Fruit fly (Drosophila melanogaster): ENCODE results near the gene Sry-beta.
A peak's percentile ranks its signal among the peaks of the same experiment; 100 is the strongest.

Gene Sry-beta

dm6 chr3R:30055915-30056544 is 16.5 kb downstream of the Sry-beta start, which contains the start of the genes Rpp14b and spn-A (continued):
- no peak for TF ChIP-seq ap (GFP tag; IDR thresholded peaks at IDR 0.05)
- 0 out of 2 replicates have a peak, but pooled peaks have one; percentile 36 for TF ChIP-seq Xrp1 (GFP tag; IDR thresholded peaks at IDR 0.05)
- TF ChIP-seq sob (GFP tag; IDR thresholded peaks at IDR 0.05) = peak; percentile 26; the same call in 1 of the 2 replicates
- no peak for TF ChIP-seq lov (optimal IDR thresholded peaks at IDR 0.05)
- 0 out of 3 replicates have a peak, but pooled peaks have one; percentile 50 for TF ChIP-seq lov (GFP tag; IDR thresholded peaks at IDR 0.05)
- no peak for TF ChIP-seq bbx (GFP tag; IDR thresholded peaks at IDR 0.05; ENCODE audit: partially characterized antibody)
- TF ChIP-seq D19B (GFP tag; optimal IDR thresholded peaks at IDR 0.05) = no peak
- peak; percentile 79 for TF ChIP-seq slbo (GFP tag; IDR thresholded peaks at IDR 0.05)
- TF ChIP-seq az2 (GFP tag; optimal IDR thresholded peaks at IDR 0.05) = no peak
- no peak for TF ChIP-seq Vsx1 (GFP tag; optimal IDR thresholded peaks at IDR 0.05)
- TF ChIP-seq CG10147 (GFP tag; optimal IDR thresholded peaks at IDR 0.05) = no peak
- no peak for TF ChIP-seq scrt (GFP tag; optimal IDR thresholded peaks at IDR 0.05)
- TF ChIP-seq CG9437 (GFP tag; optimal IDR thresholded peaks at IDR 0.05) = no peak
- TF ChIP-seq CG18476 (GFP tag; optimal IDR thresholded peaks at IDR 0.05) = no peak
- no peak for TF ChIP-seq CG42726 (GFP tag; IDR thresholded peaks at IDR 0.05; ENCODE audit: partially characterized antibody)
- no peak for TF ChIP-seq Nf-YC (tag; optimal IDR thresholded peaks at IDR 0.05)
- no peak for TF ChIP-seq sqz (GFP tag; optimal IDR thresholded peaks at IDR 0.05)
- TF ChIP-seq CG2875 (GFP tag; optimal IDR thresholded peaks at IDR 0.05) = no peak
- no peak for TF ChIP-seq Six4 (GFP tag; optimal IDR thresholded peaks at IDR 0.05)
- peak; percentile 28 for TF ChIP-seq CG12659 (GFP tag; optimal IDR thresholded peaks at IDR 0.05)
- no peak for TF ChIP-seq Gsc (GFP tag; IDR thresholded peaks at IDR 0.05)
- TF ChIP-seq Bgb (GFP tag; IDR thresholded peaks at IDR 0.05; ENCODE audit: partially characterized antibody) = 0 out of 2 replicates have a peak, but pooled peaks have one; percentile 13
- TF ChIP-seq CG2120 (GFP tag; optimal IDR thresholded peaks at IDR 0.05) = no peak
- no peak for TF ChIP-seq Atf3 (GFP tag; optimal IDR thresholded peaks at IDR 0.05)
- TF ChIP-seq CG16863 (GFP tag; optimal IDR thresholded peaks at IDR 0.05) = no peak
- TF ChIP-seq ewg (GFP tag; optimal IDR thresholded peaks at IDR 0.05) = no peak
- TF ChIP-seq CG18599 (GFP tag; optimal IDR thresholded peaks at IDR 0.05) = peak; percentile 6
- no peak for TF ChIP-seq schlank (tag; optimal IDR thresholded peaks at IDR 0.05)
- TF ChIP-seq MESR4 (GFP tag; optimal IDR thresholded peaks at IDR 0.05) = peak; percentile 48
- TF ChIP-seq CG6854 (GFP tag; optimal IDR thresholded peaks at IDR 0.05) = no peak
- peak; percentile 36 for TF ChIP-seq CG1603 (tag; optimal IDR thresholded peaks at IDR 0.05)
- peak; percentile 25 for TF ChIP-seq HmgZ (tag; optimal IDR thresholded peaks at IDR 0.05)
- no peak for TF ChIP-seq Max (GFP tag; optimal IDR thresholded peaks at IDR 0.05)
- TF ChIP-seq CG18619 (GFP tag; optimal IDR thresholded peaks at IDR 0.05) = no peak
- TF ChIP-seq E2f2 (GFP tag; IDR thresholded peaks at IDR 0.05) = peak; percentile 56
- no peak for TF ChIP-seq CTCF (GFP tag; optimal IDR thresholded peaks at IDR 0.05)
- peak; percentile 35; the same call in 1 of the 3 replicates for TF ChIP-seq tgo (GFP tag; IDR thresholded peaks at IDR 0.05)
- no peak for TF ChIP-seq CG6791 (GFP tag; IDR thresholded peaks at IDR 0.05; ENCODE audit: partially characterized antibody)
- TF ChIP-seq chm (GFP tag; IDR thresholded peaks at IDR 0.05) = 0 out of 2 replicates have a peak, but pooled peaks have one; percentile 19
- peak; percentile 11 for TF ChIP-seq ind (GFP tag; optimal IDR thresholded peaks at IDR 0.05)
- no peak for TF ChIP-seq CG15011 (GFP tag; optimal IDR thresholded peaks at IDR 0.05)
- TF ChIP-seq sd (tag; optimal IDR thresholded peaks at IDR 0.05) = no peak
- TF ChIP-seq CG14014 (GFP tag; IDR thresholded peaks at IDR 0.05) = no peak
- no peak for TF ChIP-seq caup (GFP tag; optimal IDR thresholded peaks at IDR 0.05; ENCODE audit: severe bottlenecking)
- TF ChIP-seq CG7786 (GFP tag; optimal IDR thresholded peaks at IDR 0.05) = no peak
- TF ChIP-seq mam (GFP tag; optimal IDR thresholded peaks at IDR 0.05) = peak; percentile 17
- TF ChIP-seq al (GFP tag; IDR thresholded peaks at IDR 0.05) = 0 out of 2 replicates have a peak, but pooled peaks have one; percentile 26
- no peak for TF ChIP-seq Blimp-1 (GFP tag; optimal IDR thresholded peaks at IDR 0.05)
- no peak for TF ChIP-seq CG12942 (GFP tag; optimal IDR thresholded peaks at IDR 0.05)
- TF ChIP-seq Doc2 (GFP tag; IDR thresholded peaks at IDR 0.05) = no peak

All from whole organism, embryonic.